Fruit fly (Drosophila melanogaster) whole organism: ENCODE measurements around the gene CG1979.

Experiments
- CG8478 ChIP-seq: fragments of >200 bp; optimal IDR thresholded peaks from 2 replicates; lab custom pipeline; 2018; ENCODE audit warnings: inconsistent platforms
- Dll ChIP-seq: fragments of >200 bp; optimal IDR thresholded peaks from 2 replicates; lab custom pipeline; 2017
- EcR ChIP-seq, 2 experiments: fragments of >200 bp; optimal IDR thresholded peaks; 2 replicates each; lab custom pipeline; 2017; ENCODE audit warnings: missing biosample characterization in 2 of 2, missing genetic modification characterization in 2 of 2, missing genetic modification reagents in 2 of 2
- pan ChIP-seq: fragments of >200 bp; optimal IDR thresholded peaks from 2 replicates; lab custom pipeline; 2017
- psq ChIP-seq: fragments of >200 bp; optimal IDR thresholded peaks from 2 replicates; lab custom pipeline; 2017
- usp ChIP-seq: fragments of >200 bp; optimal IDR thresholded peaks from 2 replicates; lab custom pipeline; 2017; ENCODE audit warnings: missing biosample characterization, missing genetic modification characterization, mixed read lengths

The CG1979 gene

DNA sequence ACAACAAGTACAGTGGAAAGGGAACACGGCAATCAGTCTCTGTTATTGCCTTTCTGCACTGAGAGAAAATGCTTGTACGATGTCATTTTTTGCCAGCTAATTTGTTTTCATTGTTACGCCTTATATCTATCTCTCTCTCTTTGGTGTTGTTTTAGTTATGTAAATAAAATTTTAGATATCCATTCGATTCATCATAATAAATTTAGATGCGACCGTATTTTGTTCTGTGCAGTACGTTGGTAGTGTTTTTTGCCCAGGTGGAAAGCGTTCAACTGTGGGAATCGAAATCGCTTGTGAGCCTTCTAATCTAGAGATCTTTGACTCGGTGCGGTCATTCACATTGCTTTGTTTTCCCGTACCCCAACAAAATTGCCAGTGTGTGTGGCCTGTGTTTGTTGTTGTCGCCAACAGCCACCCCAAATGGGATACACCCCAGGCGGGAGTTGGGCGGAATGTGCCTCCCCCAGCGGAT lies 21.4 kb downstream of the CG1979 start:
- no peak for TF ChIP-seq pan (lab: Kevin White, UChicago)
- TF ChIP-seq psq (lab: Kevin White, UChicago) = no peak
- peak; percentile 75 to 83 for TF ChIP-seq EcR (GFP tag; optimal IDR thresholded peaks at IDR 0.05; lab: Kevin White, UChicago)

DNA sequence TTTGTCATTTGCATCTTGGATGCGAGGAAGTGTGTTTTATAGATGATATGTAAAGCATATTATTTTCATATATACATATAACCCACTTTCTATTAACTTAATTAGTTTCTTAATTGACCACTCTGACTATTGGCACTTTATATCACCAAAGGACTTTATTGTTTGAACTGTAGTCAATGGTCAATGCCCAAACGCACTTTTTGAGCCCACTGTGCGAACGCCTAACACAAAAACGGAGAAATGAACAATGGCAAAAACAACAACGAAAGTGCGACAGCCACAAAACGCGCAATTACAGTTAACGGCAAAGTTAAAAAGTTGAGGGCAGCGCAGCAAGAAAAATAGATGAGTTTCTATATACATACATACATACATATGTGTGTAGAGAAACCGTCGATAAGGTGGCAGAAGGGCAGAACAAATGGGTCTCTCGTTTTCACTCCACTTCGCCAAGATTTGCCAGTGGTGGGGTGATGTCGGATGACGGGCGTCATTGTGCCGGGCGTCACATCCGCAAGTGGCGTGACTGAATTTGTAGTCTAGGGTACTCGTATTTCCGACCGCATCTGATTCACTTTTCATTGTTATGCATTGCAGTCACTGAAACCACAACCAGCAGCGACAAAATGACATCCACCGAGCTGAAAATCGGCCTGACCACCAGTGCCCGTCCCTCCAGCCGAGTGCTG lies 22.1 kb downstream of the CG1979 start:
- TF ChIP-seq EcR (GFP tag; optimal IDR thresholded peaks at IDR 0.05; lab: Kevin White, UChicago) (no peak), pan (lab: Kevin White, UChicago) (no peak), CG8478 (lab: Kevin White, UChicago) (no peak), usp (GFP tag; lab: Kevin White, UChicago) (no peak), psq (lab: Kevin White, UChicago) (no peak), Dll (lab: Kevin White, UChicago) (no peak)

DNA sequence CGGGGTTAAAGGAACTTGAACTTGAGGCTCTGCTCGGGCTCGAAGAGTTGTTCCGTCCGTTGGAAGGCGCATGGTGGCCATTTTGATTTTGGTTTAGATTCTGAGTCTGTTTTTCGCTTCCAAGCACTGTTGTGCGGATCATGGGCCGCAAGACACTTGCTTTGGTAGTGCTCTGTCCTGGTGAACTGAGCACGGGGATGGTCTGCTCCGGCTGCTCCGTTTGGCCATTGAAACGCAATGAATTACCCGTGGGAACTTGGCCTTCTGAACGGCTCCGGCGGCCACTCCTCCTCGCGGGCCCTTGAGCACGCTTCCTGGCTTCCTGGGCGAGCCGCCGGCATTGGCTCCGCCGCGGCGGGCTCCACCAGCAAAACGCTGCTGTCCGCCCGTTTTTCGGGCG lies 25.3 kb downstream of the CG1979 start:
- no peak for TF ChIP-seq Dll (lab: Kevin White, UChicago)
- TF ChIP-seq CG8478 (lab: Kevin White, UChicago) = no peak
- TF ChIP-seq EcR (GFP tag; optimal IDR thresholded peaks at IDR 0.05; lab: Kevin White, UChicago) = no peak
- TF ChIP-seq pan (lab: Kevin White, UChicago) = no peak
- TF ChIP-seq psq (lab: Kevin White, UChicago) = no peak
- TF ChIP-seq usp (GFP tag; lab: Kevin White, UChicago) = no peak

DNA sequence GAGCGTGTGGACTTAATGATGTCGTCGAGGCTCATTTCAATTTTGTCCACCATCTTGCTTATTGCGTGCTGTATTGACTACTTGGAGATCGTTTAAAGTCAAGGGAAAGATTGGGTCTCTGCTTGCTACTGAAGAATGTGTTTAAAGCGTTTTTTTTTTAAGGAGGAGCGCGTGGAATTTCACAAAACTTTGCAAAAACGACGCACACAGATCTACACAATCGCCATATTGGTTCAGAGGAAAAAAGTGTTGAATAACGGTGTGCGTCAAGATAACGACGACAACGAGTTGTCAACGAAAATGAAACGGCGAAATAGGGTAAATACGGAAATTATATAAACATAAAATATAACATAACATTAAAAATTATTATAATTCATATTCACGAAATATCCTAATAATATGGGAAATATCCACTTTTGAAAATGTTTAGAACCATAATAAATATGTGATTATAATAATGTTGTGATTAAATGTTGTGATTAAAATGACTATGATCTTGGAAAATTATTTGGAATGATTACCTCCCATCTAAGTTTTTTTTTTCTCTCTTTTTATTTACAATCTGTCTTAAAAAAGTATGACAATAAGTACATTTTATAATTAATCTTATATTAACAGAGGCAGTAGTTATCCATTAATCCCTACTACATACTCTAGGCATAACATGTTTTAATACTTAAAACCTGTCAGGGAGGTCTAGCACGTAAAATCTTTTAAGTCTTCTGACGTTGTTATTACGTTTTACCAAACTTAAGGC lies 26.0 kb downstream of the CG1979 start, which contains the start of gene Ref1:
Gene Ref1 (minus strand): TSS at position 231 of the 760 bp plus-strand sequence.
- TF ChIP-seq CG8478 (lab: Kevin White, UChicago) = no peak
- TF ChIP-seq EcR (GFP tag; optimal IDR thresholded peaks at IDR 0.05; lab: Kevin White, UChicago) = no peak
- no peak for TF ChIP-seq pan (lab: Kevin White, UChicago)
- TF ChIP-seq psq (lab: Kevin White, UChicago) = no peak
- no peak for TF ChIP-seq Dll (lab: Kevin White, UChicago)
- TF ChIP-seq usp (GFP tag; lab: Kevin White, UChicago) = no peak

DNA sequence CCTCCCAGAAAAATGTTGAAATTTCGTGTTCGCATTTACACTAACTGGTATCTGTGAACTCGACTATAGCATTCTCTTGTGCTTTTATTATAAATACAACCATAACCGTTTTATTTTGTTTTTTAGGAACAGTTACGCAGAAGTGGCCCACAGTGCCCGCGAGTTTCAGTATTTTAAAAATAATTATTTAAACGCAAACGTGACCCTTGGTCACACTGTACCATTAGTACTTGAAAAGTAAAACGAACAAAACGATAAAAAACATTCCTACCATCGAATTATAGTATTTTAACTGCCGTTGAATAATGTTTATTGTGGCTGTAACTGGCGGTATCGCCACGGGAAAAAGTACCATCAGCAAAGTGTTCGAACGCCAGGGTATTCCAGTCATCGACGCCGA lies 27.6 kb downstream of the CG1979 start, which contains the start of gene Dpck:
Gene Dpck (plus strand): TSS at position 211 of the 400 bp plus-strand sequence.
- TF ChIP-seq pan (lab: Kevin White, UChicago) (no peak), Dll (lab: Kevin White, UChicago) (no peak), usp (GFP tag; lab: Kevin White, UChicago) (no peak), CG8478 (lab: Kevin White, UChicago) (no peak), psq (lab: Kevin White, UChicago) (no peak), EcR (GFP tag; optimal IDR thresholded peaks at IDR 0.05; lab: Kevin White, UChicago) (no peak)

DNA sequence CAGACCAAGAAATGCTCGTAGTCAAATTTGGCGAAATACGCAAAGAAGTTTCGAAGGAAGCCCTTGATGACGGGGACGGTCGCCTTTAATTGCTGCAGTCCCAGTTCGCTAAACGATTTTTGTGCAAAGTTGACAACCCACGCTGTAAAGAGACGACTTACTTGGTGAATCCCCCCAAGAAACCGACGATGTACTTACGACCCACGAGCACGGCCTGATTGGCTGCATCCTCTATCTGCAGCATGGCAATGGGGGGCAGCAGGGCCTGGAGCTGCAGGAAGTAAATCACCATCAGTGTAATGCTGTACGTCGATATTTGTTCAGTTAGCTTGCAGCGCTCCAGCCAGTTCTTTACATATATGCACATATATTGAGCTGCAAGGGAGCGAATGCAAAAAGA lies 29.4 kb downstream of the CG1979 start:
- TF ChIP-seq psq (lab: Kevin White, UChicago) = no peak
- no peak for TF ChIP-seq CG8478 (lab: Kevin White, UChicago)
- TF ChIP-seq usp (GFP tag; lab: Kevin White, UChicago) = no peak
- no peak for TF ChIP-seq EcR (GFP tag; optimal IDR thresholded peaks at IDR 0.05; lab: Kevin White, UChicago)
- no peak for TF ChIP-seq pan (lab: Kevin White, UChicago)
- no peak for TF ChIP-seq Dll (lab: Kevin White, UChicago)

DNA sequence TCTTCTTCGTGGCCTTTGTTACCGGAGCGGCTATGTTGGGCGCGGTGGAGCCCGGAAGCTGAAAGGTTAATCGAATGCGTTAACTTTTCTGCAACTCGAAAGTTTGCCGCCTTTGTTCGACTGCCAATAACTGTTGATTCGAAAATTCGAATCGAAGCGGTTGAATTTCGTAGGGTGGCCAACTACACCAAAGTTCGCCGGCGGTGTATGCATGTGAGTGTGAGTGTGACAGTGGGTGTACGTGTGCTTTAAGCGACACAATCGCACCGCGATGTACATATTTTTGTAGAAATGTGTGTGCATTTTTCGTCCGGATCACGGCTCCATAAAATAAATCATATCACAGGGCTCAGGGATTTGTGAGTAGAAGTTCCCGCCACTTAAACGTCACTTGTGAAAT lies 31.1 kb downstream of the CG1979 start:
- TF ChIP-seq psq (lab: Kevin White, UChicago) (no peak), Dll (lab: Kevin White, UChicago) (no peak), usp (GFP tag; lab: Kevin White, UChicago) (no peak)

DNA sequence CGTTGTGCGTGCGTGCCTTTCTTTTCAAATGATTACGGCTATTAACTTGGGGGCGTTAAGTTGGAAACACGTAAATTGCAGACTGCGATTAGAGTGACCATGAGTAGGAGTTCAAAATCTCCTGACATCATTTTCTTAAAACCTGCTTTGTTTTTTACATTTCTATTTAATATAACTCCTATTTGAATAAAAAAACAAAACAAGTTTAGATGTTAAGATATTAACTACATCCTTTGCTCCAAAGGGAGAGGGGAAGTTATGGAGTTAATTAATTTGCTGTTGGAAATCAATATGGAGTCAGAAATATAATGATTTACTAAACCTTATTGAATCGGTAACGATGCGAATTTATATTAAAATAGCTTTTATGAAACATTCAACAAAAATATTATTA lies 31.6 kb downstream of the CG1979 start, which contains the start of gene Tailor:
Gene Tailor (minus strand): TSS at position 101 of the 394 bp plus-strand sequence.
- TF ChIP-seq CG8478 (lab: Kevin White, UChicago) (no peak), EcR (GFP tag; optimal IDR thresholded peaks at IDR 0.05; lab: Kevin White, UChicago) (no peak), psq (lab: Kevin White, UChicago) (no peak), usp (GFP tag; lab: Kevin White, UChicago) (no peak), Dll (lab: Kevin White, UChicago) (no peak), pan (lab: Kevin White, UChicago) (no peak)

DNA sequence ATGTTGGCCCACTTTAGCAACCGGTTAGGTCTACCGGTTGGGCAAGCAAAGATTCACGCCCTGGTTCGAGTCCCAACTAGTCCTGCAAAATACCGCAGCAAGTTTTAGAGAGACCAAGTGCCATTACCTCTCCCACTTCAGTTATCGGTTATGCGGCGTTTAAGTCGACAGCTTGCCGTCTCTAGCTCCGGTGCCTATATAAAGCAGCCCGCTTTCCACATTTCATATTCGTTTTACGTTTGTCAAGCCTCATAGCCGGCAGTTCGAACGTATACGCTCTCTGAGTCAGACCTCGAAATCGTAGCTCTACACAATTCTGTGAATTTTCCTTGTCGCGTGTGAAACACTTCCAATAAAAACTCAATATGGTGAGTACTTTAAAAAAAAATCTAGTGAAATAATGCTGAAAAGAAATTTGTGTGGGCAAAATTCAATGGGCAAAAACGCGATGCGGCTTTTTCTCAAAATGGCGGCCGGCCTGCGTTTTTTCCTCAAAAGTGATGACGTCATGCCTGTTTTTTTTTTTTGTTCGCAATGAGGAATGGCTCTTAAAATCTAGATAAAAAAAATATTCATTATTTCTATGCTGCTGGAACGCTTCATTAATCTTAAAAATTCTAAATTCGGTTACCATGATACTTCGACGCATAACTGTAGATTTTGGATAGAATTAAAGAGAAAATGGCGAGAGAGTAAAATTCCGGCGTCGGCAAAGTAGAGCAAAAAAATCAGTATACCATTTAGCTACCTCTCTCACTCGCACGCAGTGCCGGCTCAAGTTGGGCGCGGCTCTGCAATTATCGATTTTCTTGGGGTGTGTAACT lies 32.2 kb downstream of the CG1979 start, which contains the start of gene alphaTub84B:
Gene alphaTub84B (plus strand): TSS at position 223 of the 824 bp plus-strand sequence.
- TF ChIP-seq CG8478 (lab: Kevin White, UChicago) (no peak), usp (GFP tag; lab: Kevin White, UChicago) (no peak), Dll (lab: Kevin White, UChicago) (no peak), psq (lab: Kevin White, UChicago) (no peak), pan (lab: Kevin White, UChicago) (no peak), EcR (GFP tag; optimal IDR thresholded peaks at IDR 0.05; lab: Kevin White, UChicago) (no peak)

DNA sequence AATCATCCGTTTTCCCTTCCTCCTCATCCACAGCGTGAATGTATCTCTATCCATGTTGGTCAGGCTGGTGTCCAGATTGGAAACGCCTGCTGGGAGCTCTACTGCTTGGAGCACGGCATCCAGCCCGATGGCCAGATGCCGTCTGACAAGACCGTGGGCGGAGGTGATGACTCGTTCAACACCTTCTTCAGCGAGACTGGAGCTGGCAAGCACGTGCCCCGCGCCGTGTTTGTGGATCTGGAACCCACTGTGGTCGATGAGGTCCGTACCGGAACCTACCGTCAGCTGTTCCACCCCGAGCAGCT lies 32.8 kb downstream of the CG1979 start:
- TF ChIP-seq usp (GFP tag; lab: Kevin White, UChicago) (no peak), pan (lab: Kevin White, UChicago) (no peak), EcR (GFP tag; optimal IDR thresholded peaks at IDR 0.05; lab: Kevin White, UChicago) (no peak), psq (lab: Kevin White, UChicago) (no peak), CG8478 (lab: Kevin White, UChicago) (no peak), Dll (lab: Kevin White, UChicago) (no peak)
